Worm (Caenorhabditis elegans): ENCODE results near the gene srz-9.

- TF ChIP-seq ama-1 (optimal IDR thresholded peaks at IDR 0.05), result no peak
- TF ChIP-seq elt-3 (tag; optimal IDR thresholded peaks at IDR 0.05), result no peak
- no peak for TF ChIP-seq zag-1 (tag; optimal IDR thresholded peaks at IDR 0.05)
- no peak for TF ChIP-seq nhr-19 (GFP tag; conservative IDR thresholded peaks at IDR 0.05)
- no peak for TF ChIP-seq nhr-237 (tag; optimal IDR thresholded peaks at IDR 0.05)
- no peak for TF ChIP-seq mep-1 (tag; optimal IDR thresholded peaks at IDR 0.05)
Measured at ce11 chrIII:1311367-1311766, 47.6 kb downstream of the srz-9 start.

All from whole organism, L1 larva.